Fruit fly (Drosophila melanogaster): Measurements from ENCODE around the gene CG13258.

DNA sequence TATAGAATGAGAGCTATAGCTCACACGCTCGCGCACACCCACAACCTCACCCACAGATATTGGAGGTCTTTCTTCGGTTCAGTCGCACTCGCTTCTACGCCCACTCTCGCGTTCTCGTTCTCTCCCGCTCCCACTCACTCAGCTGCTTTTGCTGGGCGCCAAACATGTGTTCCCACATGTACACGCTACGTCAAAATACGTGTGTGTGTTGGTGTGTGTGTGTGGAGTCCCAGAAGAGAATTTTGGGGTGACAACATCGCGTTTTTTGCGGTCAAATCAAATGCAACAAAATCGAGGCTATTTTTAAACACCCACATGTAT, 21.4 kb downstream of the CG13258 start:
- no peak for TF ChIP-seq h (optimal IDR thresholded peaks at IDR 0.05)
- TF ChIP-seq psq (optimal IDR thresholded peaks at IDR 0.05), result no peak
- no peak for TF ChIP-seq insv (optimal IDR thresholded peaks at IDR 0.05)
- TF ChIP-seq Myc (optimal IDR thresholded peaks at IDR 0.05), result no peak
- no peak for TF ChIP-seq Sin3A (optimal IDR thresholded peaks at IDR 0.05)

Data from Kc167 (cell line).